Fruit fly (Drosophila melanogaster) whole organism, embryonic: ENCODE results near the gene Kyat.

Experiments
- C15 ChIP-seq: fragments of 200-800 bp; sonication (Bioruptor generic); IDR thresholded peaks from 3 replicates; pipeline ENCODE4 v1.3.6; 2022; ENCODE audit warnings: missing biosample characterization, missing genetic modification characterization
- CG10209 ChIP-seq: fragments of 200-800 bp; sonication (Bioruptor generic); optimal IDR thresholded peaks from 3 replicates; lab custom pipeline; 2017; ENCODE audit warnings: missing biosample characterization, mild to moderate bottlenecking, missing genetic modification characterization, missing genetic modification reagents
- CG11504 ChIP-seq: fragments of 200-800 bp; sonication (Bioruptor generic); optimal IDR thresholded peaks from 3 replicates; lab custom pipeline; 2019; ENCODE audit warnings: missing biosample characterization, mild to moderate bottlenecking, missing genetic modification characterization, moderate library complexity
- CG12744 ChIP-seq: fragments of 200-800 bp; sonication (Bioruptor generic); optimal IDR thresholded peaks from 2 replicates; lab custom pipeline; 2016; ENCODE audit warnings: missing biosample characterization, missing genetic modification characterization
- CG13775 ChIP-seq: fragments of 200-800 bp; sonication (Bioruptor generic); optimal IDR thresholded peaks from 3 replicates; lab custom pipeline; 2017; ENCODE audit warnings: missing biosample characterization, mild to moderate bottlenecking, missing genetic modification characterization
- CG1603 ChIP-seq: fragments of 200-800 bp; sonication (Bioruptor generic); optimal IDR thresholded peaks from 2 replicates; lab custom pipeline; 2019; ENCODE audit warnings: missing biosample characterization, mild to moderate bottlenecking, missing genetic modification characterization, moderate library complexity
- CG17361 ChIP-seq: fragments of 200-800 bp; sonication (Bioruptor generic); IDR thresholded peaks from 3 replicates; pipeline ENCODE4 v1.3.6; 2022; ENCODE audit warnings: missing biosample characterization, missing genetic modification characterization
- CG17568 ChIP-seq: fragments of 200-800 bp; sonication (Bioruptor generic); optimal IDR thresholded peaks from 2 replicates; lab custom pipeline; 2018; ENCODE audit warnings: missing biosample characterization, mild to moderate bottlenecking, missing genetic modification characterization, moderate library complexity
- CG3163 ChIP-seq: fragments of 200-800 bp; sonication (Bioruptor generic); optimal IDR thresholded peaks from 3 replicates; lab custom pipeline; 2016; ENCODE audit warnings: missing biosample characterization, missing genetic modification characterization
- CG5953 ChIP-seq: fragments of 200-800 bp; sonication (Bioruptor generic); IDR thresholded peaks from 2 replicates; pipeline ENCODE4 v1.3.6; 2022; ENCODE audit warnings: missing biosample characterization, missing genetic modification characterization
- CG6765 ChIP-seq: fragments of 200-800 bp; sonication (Bioruptor generic); optimal IDR thresholded peaks from 3 replicates; lab custom pipeline; 2017; ENCODE audit warnings: missing biosample characterization, mild to moderate bottlenecking, missing genetic modification characterization
- CG7786 ChIP-seq: fragments of 200-800 bp; sonication (Bioruptor generic); optimal IDR thresholded peaks from 2 replicates; lab custom pipeline; 2016; ENCODE audit warnings: missing biosample characterization, missing genetic modification characterization
- CG7928 ChIP-seq: fragments of 200-800 bp; sonication (Bioruptor generic); optimal IDR thresholded peaks from 2 replicates; lab custom pipeline; 2017; ENCODE audit warnings: missing biosample characterization, mild to moderate bottlenecking, missing genetic modification characterization
- CG7987 ChIP-seq: fragments of 200-800 bp; sonication (Bioruptor generic); optimal IDR thresholded peaks from 2 replicates; lab custom pipeline; 2018; ENCODE audit warnings: missing biosample characterization, mild to moderate bottlenecking, missing genetic modification characterization, moderate library complexity
- CG8281 ChIP-seq: fragments of 200-800 bp; sonication (Bioruptor generic); optimal IDR thresholded peaks from 2 replicates; lab custom pipeline; 2018; ENCODE audit warnings: missing biosample characterization, mild to moderate bottlenecking, missing genetic modification characterization, moderate library complexity
- CG9876 ChIP-seq: fragments of 200-800 bp; sonication (Bioruptor generic); optimal IDR thresholded peaks from 2 replicates; lab custom pipeline; 2016; ENCODE audit warnings: missing biosample characterization, missing genetic modification characterization
- Dad ChIP-seq: fragments of 200-800 bp; sonication (Bioruptor generic); optimal IDR thresholded peaks from 3 replicates; lab custom pipeline; 2016; ENCODE audit warnings: missing biosample characterization, missing genetic modification characterization
- HmgD ChIP-seq: fragments of 200-800 bp; sonication (Bioruptor generic); optimal IDR thresholded peaks from 3 replicates; lab custom pipeline; 2016; ENCODE audit warnings: missing biosample characterization, missing genetic modification characterization
- HmgZ ChIP-seq: fragments of 200-800 bp; sonication (Bioruptor generic); optimal IDR thresholded peaks from 2 replicates; lab custom pipeline; 2018; ENCODE audit warnings: missing biosample characterization, mild to moderate bottlenecking, missing genetic modification characterization
- Med ChIP-seq: fragments of 200-800 bp; sonication (Bioruptor generic); peaks from one replicate; lab custom pipeline; 2016; ENCODE audit warnings: missing biosample characterization, missing genetic modification characterization, mild to moderate bottlenecking, inconsistent platforms, moderate library complexity
- Neu2 ChIP-seq: fragments of 200-800 bp; sonication (Bioruptor generic); optimal IDR thresholded peaks from 3 replicates; lab custom pipeline; 2016; ENCODE audit warnings: missing biosample characterization, missing genetic modification characterization, borderline replicate concordance
- Oaz ChIP-seq: fragments of 200-800 bp; sonication (Bioruptor generic); IDR thresholded peaks from 2 replicates; pipeline ENCODE4 v1.3.6; 2022; ENCODE audit warnings: missing biosample characterization, missing genetic modification characterization
- Oli ChIP-seq: fragments of 200-800 bp; sonication (Bioruptor generic); optimal IDR thresholded peaks from 2 replicates; lab custom pipeline; 2018; ENCODE audit warnings: missing biosample characterization, mild to moderate bottlenecking, missing genetic modification characterization, moderate library complexity
- Ravus ChIP-seq: fragments of 200-800 bp; sonication (Bioruptor generic); IDR thresholded peaks from 2 replicates; pipeline ENCODE4 v1.3.6; 2022; ENCODE audit warnings: missing biosample characterization, missing genetic modification characterization
- Rx ChIP-seq: fragments of 200-800 bp; sonication (Bioruptor generic); IDR thresholded peaks from 2 replicates; pipeline ENCODE4 v1.3.6; 2022; ENCODE audit warnings: missing biosample characterization, missing genetic modification characterization
- Sox100B ChIP-seq: fragments of 200-800 bp; sonication (Bioruptor generic); optimal IDR thresholded peaks from 3 replicates; lab custom pipeline; 2018; ENCODE audit warnings: missing biosample characterization, mild to moderate bottlenecking, missing genetic modification characterization
- TFAM ChIP-seq: fragments of 200-800 bp; sonication (Bioruptor generic); optimal IDR thresholded peaks from 2 replicates; lab custom pipeline; 2017; ENCODE audit warnings: missing biosample characterization, missing genetic modification characterization, inconsistent platforms
- Trl ChIP-seq, 3 experiments: fragments of >200 bp in 2 of 3; fragments of 200-800 bp in 1 of 3; sonication (Bioruptor generic) in 1 of 3; optimal IDR thresholded peaks; 2 replicates in 1 of 3; 3 replicates in 2 of 3; lab custom pipeline; 2016 to 2017; ENCODE audit warnings: missing biosample characterization in 1 of 3, missing genetic modification characterization in 1 of 3
- Usf ChIP-seq: fragments of 200-800 bp; sonication (Bioruptor generic); optimal IDR thresholded peaks from 2 replicates; lab custom pipeline; 2017; ENCODE audit warnings: missing genotype, missing biosample characterization, missing genetic modification characterization
- ap ChIP-seq: fragments of 200-800 bp; sonication (Bioruptor generic); IDR thresholded peaks from 2 replicates; pipeline ENCODE4 v1.3.6; 2022; ENCODE audit warnings: missing biosample characterization, missing genetic modification characterization
- bcd ChIP-seq: fragments of 200-800 bp; sonication (Bioruptor generic); optimal IDR thresholded peaks from 2 replicates; lab custom pipeline; 2017; ENCODE audit warnings: missing biosample characterization, mild to moderate bottlenecking, missing genetic modification characterization
- br ChIP-seq: fragments of >200 bp; optimal IDR thresholded peaks from 2 replicates; lab custom pipeline; 2017
- bsh ChIP-seq, 2 experiments: fragments of 200-800 bp; sonication (Bioruptor generic); optimal IDR thresholded peaks; 2 replicates each; lab custom pipeline; 2017 to 2018; ENCODE audit warnings: mild to moderate bottlenecking in 2 of 2, missing biosample characterization in 2 of 2, missing genetic modification characterization in 2 of 2, moderate library complexity in 1 of 2
- dan ChIP-seq: fragments of 200-800 bp; sonication (Bioruptor generic); IDR thresholded peaks from 2 replicates; pipeline ENCODE4 v1.3.6; 2022; ENCODE audit warnings: missing biosample characterization, missing genetic modification characterization
- dm ChIP-seq: fragments of 200-800 bp; sonication (Bioruptor generic); optimal IDR thresholded peaks from 3 replicates; lab custom pipeline; 2016; ENCODE audit warnings: missing biosample characterization, missing genetic modification characterization
- ewg ChIP-seq: fragments of 200-800 bp; sonication (Bioruptor generic); optimal IDR thresholded peaks from 3 replicates; lab custom pipeline; 2017; ENCODE audit warnings: mild to moderate bottlenecking, missing biosample characterization, missing genetic modification reagents, missing genetic modification characterization
- hkb ChIP-seq, 2 experiments: fragments of 200-800 bp in 1 of 2; fragments of >200 bp in 1 of 2; sonication (Bioruptor generic) in 1 of 2; IDR thresholded peaks in 1 of 2; optimal IDR thresholded peaks in 1 of 2; 2 replicates each; pipeline versions ENCODE4 v1.3.6 to Lab custom; 2017 to 2022; ENCODE audit warnings: missing biosample characterization in 1 of 2, missing genetic modification characterization in 1 of 2
- jigr1 ChIP-seq: fragments of 200-800 bp; sonication (Bioruptor generic); IDR thresholded peaks from 3 replicates; pipeline ENCODE4 v1.3.6; 2022; ENCODE audit warnings: missing biosample characterization, missing genetic modification characterization
- pho ChIP-seq: fragments of 200-800 bp; sonication (Bioruptor generic); optimal IDR thresholded peaks from 2 replicates; lab custom pipeline; 2016; ENCODE audit warnings: missing biosample characterization, missing genetic modification characterization
- pita ChIP-seq: fragments of 200-800 bp; sonication (Bioruptor generic); optimal IDR thresholded peaks from 2 replicates; lab custom pipeline; 2017; ENCODE audit warnings: missing biosample characterization, mild to moderate bottlenecking, missing genetic modification characterization
- ranshi ChIP-seq: fragments of 200-800 bp; sonication (Bioruptor generic); IDR thresholded peaks from 2 replicates; pipeline ENCODE4 v1.3.6; 2022; ENCODE audit warnings: missing biosample characterization, missing genetic modification characterization
- ro ChIP-seq: fragments of 200-800 bp; sonication (Bioruptor generic); IDR thresholded peaks from 2 replicates; pipeline ENCODE4 v1.3.6; 2022; ENCODE audit warnings: missing biosample characterization, missing genetic modification characterization
- schlank ChIP-seq: fragments of 200-800 bp; sonication (Bioruptor generic); optimal IDR thresholded peaks from 2 replicates; lab custom pipeline; 2018; ENCODE audit warnings: missing biosample characterization, mild to moderate bottlenecking, missing genetic modification characterization
- scrt ChIP-seq: fragments of 200-800 bp; sonication (Bioruptor generic); optimal IDR thresholded peaks from 2 replicates; lab custom pipeline; 2018; ENCODE audit warnings: missing biosample characterization, mild to moderate bottlenecking, missing genetic modification characterization, moderate library complexity
- sd ChIP-seq: fragments of 200-800 bp; sonication (Bioruptor generic); optimal IDR thresholded peaks from 3 replicates; lab custom pipeline; 2018; ENCODE audit warnings: missing biosample characterization, mild to moderate bottlenecking, missing genetic modification characterization, moderate library complexity
- tap ChIP-seq: fragments of 200-800 bp; optimal IDR thresholded peaks from 3 replicates; lab custom pipeline; 2019; ENCODE audit warnings: missing biosample characterization, mild to moderate bottlenecking, missing genetic modification characterization, moderate library complexity
- yki ChIP-seq: fragments of >200 bp; optimal IDR thresholded peaks from 3 replicates; lab custom pipeline; 2018
- zen2 ChIP-seq: fragments of 200-800 bp; sonication (Bioruptor generic); IDR thresholded peaks from 3 replicates; pipeline ENCODE4 v1.3.6; 2022; ENCODE audit warnings: missing biosample characterization, missing genetic modification characterization; ENCODE audit not compliant: partially characterized antibody

Gene Kyat

DNA sequence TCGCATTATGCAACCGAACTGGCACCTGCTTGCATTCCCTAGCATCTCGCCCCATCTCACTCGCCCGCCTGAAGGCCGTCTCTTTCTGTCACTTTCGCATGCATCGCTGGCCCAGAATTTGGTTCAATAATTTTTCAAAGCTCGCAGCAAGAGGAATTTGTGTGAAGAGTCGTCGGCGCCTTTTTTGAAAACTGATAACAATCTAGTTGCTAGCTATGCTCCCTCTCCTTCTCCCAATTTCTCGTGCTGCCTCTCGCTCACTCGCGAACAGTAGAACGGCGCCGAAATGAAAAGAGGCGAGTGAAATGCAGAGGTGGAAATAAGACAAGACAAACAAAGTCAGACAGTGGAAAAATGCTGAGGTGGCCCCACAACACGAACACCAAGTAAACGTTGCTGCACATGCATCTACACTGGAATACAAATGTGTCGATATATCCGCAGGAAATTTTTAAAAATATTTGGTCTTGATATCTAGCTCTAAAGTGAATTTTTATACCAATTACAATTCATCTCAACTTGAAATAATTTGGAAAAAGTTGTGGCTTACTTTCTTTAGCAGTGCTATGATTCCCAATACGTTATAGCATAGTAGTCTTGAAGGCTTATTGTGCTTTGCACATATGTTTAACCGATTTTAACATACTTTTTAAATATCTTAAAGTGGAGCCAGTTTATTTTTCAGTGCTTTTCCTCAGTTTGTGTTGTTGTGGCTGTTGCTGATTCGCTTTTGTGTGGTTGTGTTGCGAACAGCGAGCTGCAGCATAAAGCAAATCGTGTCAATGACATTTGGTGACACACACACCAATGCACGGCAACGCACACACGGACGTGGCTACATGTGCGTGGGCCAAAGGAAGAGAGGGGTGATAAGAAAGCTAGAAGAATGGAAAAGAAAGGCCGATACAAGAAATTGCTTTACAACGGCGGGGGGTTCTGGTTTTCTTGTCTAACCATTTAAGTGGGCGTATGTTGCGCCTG is 28.9 kb upstream of the Kyat start (continued):
- TF ChIP-seq Dad (GFP tag; lab: Kevin White, UChicago) (peak; percentile 29), CG12744 (peak; percentile 6), Oli (tag; lab: Kevin White, UChicago) (peak; percentile 91), C15 (GFP tag; lab: Robert Waterston, UW) (no peak), scrt (GFP tag; lab: Kevin White, UChicago) (peak; percentile 20), yki (lab: Kevin White, UChicago) (no peak), pita (no peak), zen2 (no peak), tap (peak; percentile 80), CG3163 (peak; percentile 17), ranshi (GFP tag; lab: Robert Waterston, UW) (peak; percentile 7; the same call in 1 of the 2 replicates), Sox100B (GFP tag; lab: Kevin White, UChicago) (peak; percentile 91), hkb (optimal IDR thresholded peaks at IDR 0.05; lab: Kevin White, UChicago) (no peak), hkb (GFP tag; IDR thresholded peaks at IDR 0.05; lab: Robert Waterston, UW) (peak; percentile 44), CG17568 (GFP tag; lab: Kevin White, UChicago) (peak; percentile 52), CG6765 (GFP tag; lab: Kevin White, UChicago) (no peak), jigr1 (GFP tag; lab: Robert Waterston, UW) (peak; percentile 68; the same call in 2 of the 3 replicates), bsh (GFP tag; optimal IDR thresholded peaks at IDR 0.05; lab: Kevin White, UChicago) (peak; percentile 92 to 95), HmgD (GFP tag; lab: Kevin White, UChicago) (peak; percentile 7), bcd (GFP tag; lab: Kevin White, UChicago) (peak; percentile 79), Usf (peak; percentile 49), CG9876 (peak; percentile 20), CG7786 (GFP tag; lab: Kevin White, UChicago) (peak; percentile 49), CG8281 (peak; percentile 5), CG1603 (tag; lab: Kevin White, UChicago) (peak; percentile 81), Ravus (no peak), HmgZ (tag; lab: Kevin White, UChicago) (peak; percentile 4), CG7928 (GFP tag; lab: Kevin White, UChicago) (no peak), Neu2 (GFP tag; lab: Kevin White, UChicago) (no peak), CG10209 (peak; percentile 77), dan (GFP tag; lab: Robert Waterston, UW) (peak; percentile 34; the same call in 1 of the 2 replicates), Trl (optimal IDR thresholded peaks at IDR 0.05; lab: Kevin White, UChicago) (no peak), Trl (GFP tag; optimal IDR thresholded peaks at IDR 0.05; lab: Kevin White, UChicago) (peak; percentile 75), schlank (tag; lab: Kevin White, UChicago) (no peak), CG17361 (GFP tag; lab: Robert Waterston, UW) (peak; percentile 91), CG7987 (GFP tag; lab: Kevin White, UChicago) (no peak), pho (GFP tag; lab: Kevin White, UChicago) (no peak), ro (GFP tag; lab: Robert Waterston, UW) (peak; percentile 66; the same call in 1 of the 2 replicates), Rx (GFP tag; lab: Robert Waterston, UW) (peak; percentile 24; the same call in 1 of the 2 replicates), TFAM (GFP tag; lab: Kevin White, UChicago) (peak; percentile 58), CG5953 (GFP tag; lab: Robert Waterston, UW) (peak; percentile 47; the same call in 1 of the 2 replicates), ap (GFP tag; lab: Robert Waterston, UW) (peak; percentile 65), dm (GFP tag; lab: Kevin White, UChicago) (peak; percentile 62), CG11504 (tag; lab: Kevin White, UChicago) (peak; percentile 89), sd (tag; lab: Kevin White, UChicago) (peak; percentile 76), ewg (peak; percentile 85), Med (GFP tag; lab: Kevin White, UChicago) (peak; percentile 87), Oaz (GFP tag; lab: Robert Waterston, UW) (no peak), br (lab: Kevin White, UChicago) (no peak), CG13775 (GFP tag; lab: Kevin White, UChicago) (peak; percentile 72)
